Fruit fly (Drosophila melanogaster): ENCODE measurements around the gene CG8159.

- TF ChIP-seq sv (GFP tag; optimal IDR thresholded peaks at IDR 0.05) (no peak), jim (GFP tag; optimal IDR thresholded peaks at IDR 0.05) (no peak)
Measured at dm6 chr3R:8712722-8713131, 13.9 kb upstream of the CG8159 start, which contains the start of gene CG8112.
